Worm (Caenorhabditis elegans) whole organism, L4 larva: ENCODE measurements around the gene acs-19.

ENCODE experiments used
- F26F4.8 ChIP-seq: fragments of 200-800 bp; sonication (Bioruptor generic); conservative IDR thresholded peaks from 2 replicates; pipeline ENCODE4 v1.3.6; 2022; ENCODE audit warnings: missing genetic modification characterization, missing compliant biosample characterization
- R02D3.7 ChIP-seq: fragments of 150-350 bp; sonication (generic microtip); optimal IDR thresholded peaks from 3 replicates; lab custom pipeline; 2014; ENCODE audit warnings: missing biosample characterization, missing genetic modification characterization
- T20F7.1 ChIP-seq: fragments of 200-800 bp; sonication (Bioruptor generic); optimal IDR thresholded peaks from 2 replicates; lab custom pipeline; 2018; ENCODE audit warnings: mild to moderate bottlenecking, missing genetic modification characterization, missing compliant biosample characterization
- T26A8.4 ChIP-seq: fragments of 200-800 bp; sonication (Bioruptor generic); IDR thresholded peaks from 2 replicates; pipeline ENCODE4 v1.3.6; 2022; ENCODE audit warnings: missing genetic modification characterization, missing compliant biosample characterization
- ZK546.5 ChIP-seq, 2 experiments: sonication (generic microtip); optimal IDR thresholded peaks; 2 replicates each; lab custom pipeline; 2017; ENCODE audit warnings: missing biosample characterization in 2 of 2, missing genetic modification characterization in 2 of 2
- aly-2 ChIP-seq: sonication (generic microtip); optimal IDR thresholded peaks from 2 replicates; lab custom pipeline; 2018; ENCODE audit warnings: missing biosample characterization, missing genetic modification characterization
- ama-1 ChIP-seq: fragments of 150-350 bp; optimal IDR thresholded peaks from 2 replicates; lab custom pipeline; 2014; ENCODE audit warnings: inconsistent platforms, mixed read lengths
- ceh-28 ChIP-seq: fragments of 150-350 bp; optimal IDR thresholded peaks from 2 replicates; lab custom pipeline; 2014; ENCODE audit warnings: missing biosample characterization, missing genetic modification reagents, missing genetic modification characterization
- ceh-32 ChIP-seq: sonication (generic microtip); optimal IDR thresholded peaks from 2 replicates; lab custom pipeline; 2016; ENCODE audit warnings: mild to moderate bottlenecking, missing genetic modification characterization, missing compliant biosample characterization; ENCODE audit not compliant: poor library complexity
- ceh-44 ChIP-seq: fragments of 200-800 bp; sonication (Bioruptor generic); IDR thresholded peaks from 2 replicates; pipeline ENCODE4 v1.3.6; 2022; ENCODE audit warnings: missing genetic modification reagents, missing genetic modification characterization, missing compliant biosample characterization
- ctbp-1 ChIP-seq: fragments of 200-800 bp; sonication (Bioruptor generic); IDR thresholded peaks from 2 replicates; pipeline ENCODE4 v1.3.6; 2022; ENCODE audit warnings: missing genetic modification reagents, missing genetic modification characterization, missing compliant biosample characterization
- daf-12 ChIP-seq: fragments of 150-350 bp; optimal IDR thresholded peaks from 2 replicates; lab custom pipeline; 2014; ENCODE audit warnings: missing biosample characterization, missing genetic modification reagents, missing genetic modification characterization
- daf-16 ChIP-seq, 3 experiments: sonication (generic microtip); optimal IDR thresholded peaks; 2 replicates each; lab custom pipeline; 2016 to 2017; ENCODE audit warnings: missing genetic modification characterization in 3 of 3, missing genetic modification reagents in 3 of 3, mild to moderate bottlenecking in 2 of 3, missing compliant biosample characterization in 2 of 3, missing biosample characterization in 1 of 3, moderate library complexity in 1 of 3
- dmd-8 ChIP-seq: fragments of 200-800 bp; sonication (Bioruptor generic); IDR thresholded peaks from 2 replicates; pipeline ENCODE4 v1.3.6; 2022; ENCODE audit warnings: missing genetic modification characterization, missing compliant biosample characterization
- dmd-9 ChIP-seq: fragments of 200-800 bp; sonication (Bioruptor generic); IDR thresholded peaks from 2 replicates; pipeline ENCODE4 v1.3.6; 2022; ENCODE audit warnings: missing genetic modification reagents, missing genetic modification characterization, missing compliant biosample characterization
- duxl-1 ChIP-seq: sonication (generic microtip); optimal IDR thresholded peaks from 2 replicates; lab custom pipeline; 2016; ENCODE audit warnings: mild to moderate bottlenecking, missing genetic modification characterization, moderate library complexity, missing compliant biosample characterization; ENCODE audit not compliant: poor library complexity
- dve-1 ChIP-seq: sonication (generic microtip); optimal IDR thresholded peaks from 2 replicates; lab custom pipeline; 2017; ENCODE audit warnings: antibody characterized with exemption, mild to moderate bottlenecking, missing genetic modification characterization, missing compliant biosample characterization; ENCODE audit not compliant: insufficient read depth
- egl-27 ChIP-seq: sonication (generic microtip); optimal IDR thresholded peaks from 3 replicates; lab custom pipeline; 2017; ENCODE audit warnings: missing biosample characterization, missing genetic modification reagents, missing genetic modification characterization
- egl-43 ChIP-seq: fragments of 200-800 bp; sonication (Bioruptor generic); IDR thresholded peaks from 2 replicates; pipeline ENCODE4 v1.3.6; 2022; ENCODE audit warnings: missing genetic modification reagents, missing genetic modification characterization, missing compliant biosample characterization
- fos-1 ChIP-seq: fragments of 150-350 bp; optimal IDR thresholded peaks from 2 replicates; lab custom pipeline; 2014; ENCODE audit warnings: missing biosample characterization, missing genetic modification characterization
- hlh-11 ChIP-seq: fragments of 200-800 bp; sonication (Bioruptor generic); optimal IDR thresholded peaks from 2 replicates; lab custom pipeline; 2018; ENCODE audit warnings: mild to moderate bottlenecking, missing genetic modification characterization, missing compliant biosample characterization
- hmg-1.1 ChIP-seq: fragments of 200-800 bp; sonication (Bioruptor generic); IDR thresholded peaks from 2 replicates; pipeline ENCODE4 v1.3.6; 2022; ENCODE audit warnings: missing genetic modification reagents, missing genetic modification characterization, missing compliant biosample characterization
- jun-1 ChIP-seq: fragments of 150-350 bp; optimal IDR thresholded peaks from 2 replicates; lab custom pipeline; 2014; ENCODE audit warnings: missing biosample characterization, missing genetic modification reagents, missing genetic modification characterization
- lin-1 ChIP-seq: fragments of 200-800 bp; sonication (Bioruptor generic); IDR thresholded peaks from 2 replicates; pipeline ENCODE4 v1.3.6; 2022; ENCODE audit warnings: missing genetic modification reagents, missing genetic modification characterization, missing compliant biosample characterization
- lin-13 ChIP-seq: fragments of 150-350 bp; optimal IDR thresholded peaks from 2 replicates; lab custom pipeline; 2014; ENCODE audit warnings: missing biosample characterization, missing genetic modification reagents, missing genetic modification characterization
- lin-15B ChIP-seq: fragments of 150-350 bp; sonication (generic microtip); optimal IDR thresholded peaks from 3 replicates; lab custom pipeline; 2014; ENCODE audit warnings: missing biosample characterization, missing genetic modification characterization
- lin-29 ChIP-seq: fragments of 200-800 bp; sonication (Bioruptor generic); IDR thresholded peaks from 2 replicates; pipeline ENCODE4 v1.3.6; 2022; ENCODE audit warnings: missing genetic modification reagents, missing genetic modification characterization, missing compliant biosample characterization
- mdl-1 ChIP-seq, 2 experiments: fragments of 150-350 bp in 1 of 2; sonication (generic microtip) in 1 of 2; optimal IDR thresholded peaks; 2 replicates each; lab custom pipeline; 2014 to 2017; ENCODE audit warnings: missing biosample characterization in 2 of 2, missing genetic modification characterization in 2 of 2
- mdt-29 ChIP-seq: fragments of 200-800 bp; sonication (Bioruptor generic); IDR thresholded peaks from 2 replicates; pipeline ENCODE4 v1.3.6; 2022; ENCODE audit warnings: missing genetic modification reagents, missing genetic modification characterization, missing compliant biosample characterization
- mes-2 ChIP-seq: sonication (generic microtip); optimal IDR thresholded peaks from 2 replicates; lab custom pipeline; 2016; ENCODE audit warnings: missing genotype, mild to moderate bottlenecking, missing genetic modification characterization, missing compliant biosample characterization; ENCODE audit not compliant: poor library complexity, severe bottlenecking
- mxl-2 ChIP-seq: fragments of 200-800 bp; sonication (Bioruptor generic); conservative IDR thresholded peaks from 2 replicates; pipeline ENCODE4 v1.3.6; 2022; ENCODE audit warnings: missing genetic modification reagents, missing genetic modification characterization, missing compliant biosample characterization
- mxl-3 ChIP-seq: fragments of 200-800 bp; sonication (Bioruptor generic); optimal IDR thresholded peaks from 2 replicates; lab custom pipeline; 2018; ENCODE audit warnings: mild to moderate bottlenecking, missing genetic modification characterization, missing compliant biosample characterization
- nhr-10 ChIP-seq: fragments of 150-350 bp; optimal IDR thresholded peaks from 2 replicates; lab custom pipeline; 2014; ENCODE audit warnings: missing biosample characterization, missing genetic modification characterization
- nhr-28 ChIP-seq: fragments of 150-350 bp; optimal IDR thresholded peaks from 2 replicates; lab custom pipeline; 2014; ENCODE audit warnings: missing biosample characterization, missing genetic modification characterization
- nhr-41 ChIP-seq: fragments of 200-800 bp; sonication (Bioruptor generic); IDR thresholded peaks from 2 replicates; pipeline ENCODE4 v1.3.6; 2022; ENCODE audit warnings: missing genetic modification reagents, missing genetic modification characterization, missing compliant biosample characterization
- nhr-6 ChIP-seq: fragments of 150-350 bp; optimal IDR thresholded peaks from 2 replicates; lab custom pipeline; 2014; ENCODE audit warnings: missing biosample characterization, missing genetic modification characterization
- nhr-77 ChIP-seq: fragments of 150-350 bp; optimal IDR thresholded peaks from 2 replicates; lab custom pipeline; 2014; ENCODE audit warnings: missing biosample characterization, missing genetic modification characterization
- php-3 ChIP-seq: fragments of 200-800 bp; sonication (Bioruptor generic); IDR thresholded peaks from 2 replicates; pipeline ENCODE4 v1.3.6; 2022; ENCODE audit warnings: missing genetic modification reagents, missing genetic modification characterization, missing compliant biosample characterization
- pqm-1 ChIP-seq: sonication (generic microtip); optimal IDR thresholded peaks from 2 replicates; lab custom pipeline; 2017; ENCODE audit warnings: missing biosample characterization, missing genetic modification characterization
- sdz-12 ChIP-seq: fragments of 200-800 bp; sonication (Bioruptor generic); optimal IDR thresholded peaks from 2 replicates; lab custom pipeline; 2018; ENCODE audit warnings: mild to moderate bottlenecking, missing genetic modification characterization, missing compliant biosample characterization
- set-16 ChIP-seq: fragments of 200-800 bp; sonication (Bioruptor generic); IDR thresholded peaks from 2 replicates; pipeline ENCODE4 v1.3.6; 2022; ENCODE audit warnings: missing genetic modification reagents, missing genetic modification characterization, missing compliant biosample characterization
- snpc-1.2 ChIP-seq: fragments of 200-800 bp; sonication (Bioruptor generic); IDR thresholded peaks from 2 replicates; pipeline ENCODE4 v1.3.6; 2022; ENCODE audit warnings: missing genetic modification reagents, missing genetic modification characterization, missing compliant biosample characterization
- spr-3 ChIP-seq: fragments of 200-800 bp; sonication (Bioruptor generic); optimal IDR thresholded peaks from 2 replicates; lab custom pipeline; 2018; ENCODE audit warnings: mild to moderate bottlenecking, missing genetic modification characterization, missing compliant biosample characterization
- tra-1 ChIP-seq: fragments of 200-800 bp; sonication (Bioruptor generic); IDR thresholded peaks from 2 replicates; pipeline ENCODE4 v1.3.6; 2022; ENCODE audit warnings: missing genetic modification reagents, missing genetic modification characterization, missing compliant biosample characterization
- unc-130 ChIP-seq: sonication (generic microtip); optimal IDR thresholded peaks from 2 replicates; lab custom pipeline; 2016; ENCODE audit warnings: missing genetic modification reagents, missing genetic modification characterization, missing compliant biosample characterization
- unc-62 ChIP-seq, 3 experiments: fragments of 150-350 bp in 1 of 3; sonication (generic microtip); optimal IDR thresholded peaks in 2 of 3; peaks in 1 of 3; 1 replicate in 1 of 3; 2 replicates in 2 of 3; lab custom pipeline; 2014 to 2017; ENCODE audit warnings: missing biosample characterization in 3 of 3, missing genetic modification characterization in 3 of 3, missing genetic modification reagents in 3 of 3, missing genotype in 1 of 3
- vab-7 ChIP-seq: fragments of 200-800 bp; sonication (Bioruptor generic); IDR thresholded peaks from 2 replicates; pipeline ENCODE4 v1.3.6; 2022; ENCODE audit warnings: missing genetic modification reagents, missing genetic modification characterization, missing compliant biosample characterization
- zip-11 ChIP-seq: fragments of 200-800 bp; sonication (Bioruptor generic); IDR thresholded peaks from 2 replicates; pipeline ENCODE4 v1.3.6; 2022; ENCODE audit warnings: missing genetic modification characterization, missing compliant biosample characterization
- zip-2 ChIP-seq: fragments of 150-350 bp; optimal IDR thresholded peaks from 2 replicates; lab custom pipeline; 2014; ENCODE audit warnings: missing biosample characterization, missing genetic modification characterization
- ztf-7 ChIP-seq: fragments of 150-350 bp; optimal IDR thresholded peaks from 2 replicates; lab custom pipeline; 2014; ENCODE audit warnings: missing biosample characterization, missing genetic modification characterization

acs-19 gene

DNA sequence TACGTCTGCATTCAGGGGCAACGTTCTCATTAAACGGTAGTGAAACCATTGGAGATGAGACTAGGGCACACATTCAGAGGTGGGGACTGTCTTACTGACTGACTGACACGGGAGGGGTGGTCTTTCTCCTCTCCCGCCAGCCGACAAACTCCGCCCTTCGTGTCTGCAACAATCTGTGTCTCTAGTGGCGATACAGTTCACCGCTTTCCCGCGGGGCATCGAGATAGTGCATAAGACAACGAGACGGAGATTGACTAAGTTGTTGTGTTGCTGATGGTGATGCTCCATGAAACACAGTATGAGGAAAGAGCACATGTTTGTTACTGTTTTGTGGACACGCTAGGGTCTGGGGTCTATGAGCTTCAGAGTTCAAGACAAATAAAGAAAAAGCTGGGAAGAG lies 9.1 kb downstream of the acs-19 start:
- TF ChIP-seq T20F7.1 (GFP tag; lab: Kevin White, UChicago) (no peak), mdl-1 (tag; optimal IDR thresholded peaks at IDR 0.05; lab: Kevin White, UChicago) (peak in 1 of 2 experiments; percentile 66), nhr-77 (peak; percentile 41), ama-1 (no peak), mxl-2 (no peak), nhr-41 (GFP tag; lab: Robert Waterston, UW) (no peak), hlh-11 (peak; percentile 72), mes-2 (tag; lab: Kevin White, UChicago) (peak; percentile 13), snpc-1.2 (GFP tag; lab: Robert Waterston, UW) (no peak), dmd-9 (GFP tag; lab: Robert Waterston, UW) (no peak), T26A8.4 (GFP tag; lab: Robert Waterston, UW) (no peak), tra-1 (GFP tag; lab: Robert Waterston, UW) (no peak), hmg-1.1 (GFP tag; lab: Robert Waterston, UW) (peak; percentile 42; the same call in 1 of the 2 replicates), jun-1 (no peak), ceh-28 (tag; lab: Kevin White, UChicago) (no peak), nhr-10 (tag; lab: Kevin White, UChicago) (no peak), ceh-32 (no peak), ZK546.5 (tag; optimal IDR thresholded peaks at IDR 0.05; lab: Kevin White, UChicago) (no peak), pqm-1 (tag; lab: Kevin White, UChicago) (no peak), lin-13 (GFP tag; lab: Kevin White, UChicago) (peak; percentile 25), lin-15B (no peak), ztf-7 (no peak), fos-1 (tag; lab: Kevin White, UChicago) (no peak), mxl-3 (GFP tag; lab: Kevin White, UChicago) (peak; percentile 86), mdt-29 (GFP tag; lab: Robert Waterston, UW) (no peak), spr-3 (GFP tag; lab: Kevin White, UChicago) (peak; percentile 11), lin-1 (GFP tag; lab: Robert Waterston, UW) (no peak), F26F4.8 (GFP tag; lab: Robert Waterston, UW) (no peak), egl-27 (tag; lab: Kevin White, UChicago) (no peak), dve-1 (tag; lab: Kevin White, UChicago) (peak; percentile 34), ceh-44 (GFP tag; lab: Robert Waterston, UW) (no peak), egl-43 (GFP tag; lab: Robert Waterston, UW) (0 out of 2 replicates have a peak, but pooled peaks have one; percentile 40), zip-2 (tag; lab: Kevin White, UChicago) (no peak), zip-11 (GFP tag; lab: Robert Waterston, UW) (no peak), unc-62 (GFP tag; optimal IDR thresholded peaks at IDR 0.05 in 1 of 2; lab: Kevin White, UChicago) (no peak), unc-62 (tag; optimal IDR thresholded peaks at IDR 0.05; lab: Kevin White, UChicago) (no peak), php-3 (GFP tag; lab: Robert Waterston, UW) (no peak), sdz-12 (GFP tag; lab: Kevin White, UChicago) (no peak), R02D3.7 (tag; lab: Kevin White, UChicago) (no peak), dmd-8 (no peak), vab-7 (0 out of 2 replicates have a peak, but pooled peaks have one; percentile 34), unc-130 (no peak), nhr-6 (tag; lab: Kevin White, UChicago) (no peak), lin-29 (no peak), daf-12 (tag; lab: Kevin White, UChicago) (no peak), nhr-28 (tag; lab: Kevin White, UChicago) (peak; percentile 64), aly-2 (tag; lab: Kevin White, UChicago) (no peak), ctbp-1 (GFP tag; lab: Robert Waterston, UW) (no peak), set-16 (peak; percentile 35; the same call in 1 of the 2 replicates), duxl-1 (tag; lab: Kevin White, UChicago) (no peak), daf-16 (GFP tag; optimal IDR thresholded peaks at IDR 0.05; lab: Kevin White, UChicago) (no peak), daf-16 (tag; optimal IDR thresholded peaks at IDR 0.05; lab: Kevin White, UChicago) (peak; percentile 71)
